Worm (Caenorhabditis elegans): ENCODE results near the gene ras-2.

- TF ChIP-seq rnt-1 (tag; optimal IDR thresholded peaks at IDR 0.05) (peak; percentile 21), nfya-1 (tag; optimal IDR thresholded peaks at IDR 0.05) (peak; percentile 87), pha-4 (tag; optimal IDR thresholded peaks at IDR 0.05) (no peak), T23F11.4 (GFP tag; optimal IDR thresholded peaks at IDR 0.05) (no peak), F13H6.1 (tag; optimal IDR thresholded peaks at IDR 0.05) (no peak), lim-6 (tag; optimal IDR thresholded peaks at IDR 0.05) (no peak), syd-9 (tag; optimal IDR thresholded peaks at IDR 0.05) (no peak), pqm-1 (tag; optimal IDR thresholded peaks at IDR 0.05) (no peak)
These were observed 14.2 kb upstream of the ras-2 start, which contains the start of the genes rps-0 and rbg-3 for ce11 chrIII:4754001-4754561.

All from whole organism, late embryonic.